Fruit fly (Drosophila melanogaster) whole organism, prepupa: ENCODE results near the gene Fur2.

ENCODE experiments used
- CG10631 ChIP-seq: fragments of 200-800 bp; sonication (Bioruptor generic); optimal IDR thresholded peaks from 2 replicates; lab custom pipeline; 2016; ENCODE audit warnings: missing biosample characterization, missing genetic modification characterization
- CG10669 ChIP-seq: fragments of 200-800 bp; sonication (Bioruptor generic); optimal IDR thresholded peaks from 3 replicates; lab custom pipeline; 2018; ENCODE audit warnings: missing biosample characterization, mild to moderate bottlenecking, missing genetic modification characterization, moderate library complexity
- CG11294 ChIP-seq: fragments of 200-800 bp; sonication (Bioruptor generic); IDR thresholded peaks from 2 replicates; pipeline ENCODE4 v1.3.6; 2022; ENCODE audit warnings: missing biosample characterization, missing genetic modification characterization
- CG11902 ChIP-seq: fragments of 200-800 bp; sonication (Bioruptor generic); optimal IDR thresholded peaks from 3 replicates; lab custom pipeline; 2016; ENCODE audit warnings: missing biosample characterization, missing genetic modification characterization
- CG15336 ChIP-seq: fragments of 200-800 bp; sonication (Bioruptor generic); IDR thresholded peaks from 2 replicates; pipeline ENCODE4 v1.3.6; 2022; ENCODE audit warnings: missing biosample characterization, missing genetic modification characterization
- CG16779 ChIP-seq: fragments of 200-800 bp; sonication (Bioruptor generic); optimal IDR thresholded peaks from 3 replicates; lab custom pipeline; 2017; ENCODE audit warnings: missing biosample characterization, mild to moderate bottlenecking, missing genetic modification characterization
- CG3032 ChIP-seq: fragments of 200-800 bp; optimal IDR thresholded peaks from 2 replicates; lab custom pipeline; 2019; ENCODE audit warnings: missing biosample characterization, mild to moderate bottlenecking, missing genetic modification characterization, moderate library complexity
- CG31627 ChIP-seq: fragments of 200-800 bp; sonication (Bioruptor generic); optimal IDR thresholded peaks from 3 replicates; lab custom pipeline; 2016; ENCODE audit warnings: missing biosample characterization, missing genetic modification characterization
- CG32006 ChIP-seq: fragments of 200-800 bp; sonication (Bioruptor generic); optimal IDR thresholded peaks from 3 replicates; lab custom pipeline; 2017; ENCODE audit warnings: missing biosample characterization, mild to moderate bottlenecking, missing genetic modification characterization
- CG6163 ChIP-seq: fragments of 200-800 bp; sonication (Bioruptor generic); IDR thresholded peaks from 3 replicates; pipeline ENCODE4 v1.3.6; 2022; ENCODE audit warnings: missing biosample characterization, missing genetic modification characterization
- CG6276 ChIP-seq: fragments of 200-800 bp; sonication (Bioruptor generic); optimal IDR thresholded peaks from 2 replicates; lab custom pipeline; 2017; ENCODE audit warnings: missing biosample characterization, mild to moderate bottlenecking, missing genetic modification characterization
- CG6792 ChIP-seq: fragments of 200-800 bp; sonication (Bioruptor generic); optimal IDR thresholded peaks from 3 replicates; lab custom pipeline; 2016; ENCODE audit warnings: missing biosample characterization, missing genetic modification characterization
- CG6808 ChIP-seq: fragments of 200-800 bp; sonication (Bioruptor generic); optimal IDR thresholded peaks from 3 replicates; lab custom pipeline; 2017; ENCODE audit warnings: missing biosample characterization, missing genetic modification characterization, mild to moderate bottlenecking, moderate library complexity, missing genetic modification reagents
- CG7368 ChIP-seq: fragments of 200-800 bp; sonication (Bioruptor generic); optimal IDR thresholded peaks from 3 replicates; lab custom pipeline; 2016; ENCODE audit warnings: missing biosample characterization, missing genetic modification characterization
- CG8319 ChIP-seq: fragments of 200-800 bp; sonication (Bioruptor generic); optimal IDR thresholded peaks from 3 replicates; lab custom pipeline; 2016; ENCODE audit warnings: missing biosample characterization, missing genetic modification characterization
- CG8632 ChIP-seq: fragments of 200-800 bp; sonication (Bioruptor generic); optimal IDR thresholded peaks from 3 replicates; lab custom pipeline; 2016; ENCODE audit warnings: missing biosample characterization, missing genetic modification characterization
- Eip75B ChIP-seq: fragments of 200-800 bp; sonication (Bioruptor generic); optimal IDR thresholded peaks from 3 replicates; lab custom pipeline; 2016; ENCODE audit warnings: missing biosample characterization, missing genetic modification characterization
- Eip78C ChIP-seq: fragments of 200-800 bp; sonication (Bioruptor generic); peaks from one replicate; lab custom pipeline; 2016; ENCODE audit warnings: missing biosample characterization, missing genetic modification characterization
- Eip93F ChIP-seq: fragments of 200-800 bp; sonication (Bioruptor generic); optimal IDR thresholded peaks from 2 replicates; lab custom pipeline; 2016; ENCODE audit warnings: missing biosample characterization, mild to moderate bottlenecking, missing genetic modification characterization
- Ets21C ChIP-seq: fragments of 200-800 bp; sonication (Bioruptor generic); optimal IDR thresholded peaks from 3 replicates; lab custom pipeline; 2016; ENCODE audit warnings: missing biosample characterization, missing genetic modification characterization
- Ets96B ChIP-seq: fragments of 200-800 bp; optimal IDR thresholded peaks from 2 replicates; lab custom pipeline; 2019; ENCODE audit warnings: missing biosample characterization, mild to moderate bottlenecking, missing genetic modification characterization, moderate library complexity
- Gug ChIP-seq: fragments of 200-800 bp; sonication (Bioruptor generic); IDR thresholded peaks from 2 replicates; pipeline ENCODE4 v1.3.6; 2022; ENCODE audit warnings: missing biosample characterization, missing genetic modification characterization
- Hr38 ChIP-seq: sonication (Bioruptor generic); optimal IDR thresholded peaks from 2 replicates; lab custom pipeline; 2016; ENCODE audit warnings: missing biosample characterization, missing genetic modification characterization
- Hr39 ChIP-seq: fragments of 200-800 bp; sonication (Bioruptor generic); optimal IDR thresholded peaks from 2 replicates; lab custom pipeline; 2016; ENCODE audit warnings: missing biosample characterization, missing genetic modification characterization
- Hr4 ChIP-seq: fragments of 200-800 bp; sonication (Bioruptor generic); optimal IDR thresholded peaks from 3 replicates; lab custom pipeline; 2016; ENCODE audit warnings: missing biosample characterization, missing genetic modification characterization
- Met ChIP-seq: fragments of 200-800 bp; sonication (Bioruptor generic); optimal IDR thresholded peaks from 3 replicates; lab custom pipeline; 2016; ENCODE audit warnings: missing biosample characterization, missing genetic modification characterization
- OdsH ChIP-seq: fragments of 200-800 bp; sonication (Bioruptor generic); optimal IDR thresholded peaks from 3 replicates; lab custom pipeline; 2016; ENCODE audit warnings: missing biosample characterization, missing genetic modification characterization
- Sox102F ChIP-seq: fragments of 200-800 bp; sonication (Bioruptor generic); optimal IDR thresholded peaks from 2 replicates; lab custom pipeline; 2016; ENCODE audit warnings: missing biosample characterization, mild to moderate bottlenecking, missing genetic modification characterization
- Sox14 ChIP-seq: fragments of 200-800 bp; sonication (Bioruptor generic); optimal IDR thresholded peaks from 3 replicates; lab custom pipeline; 2016; ENCODE audit warnings: missing biosample characterization, missing genetic modification characterization
- Sox15 ChIP-seq: fragments of 200-800 bp; sonication (Bioruptor generic); optimal IDR thresholded peaks from 3 replicates; lab custom pipeline; 2016; ENCODE audit warnings: missing biosample characterization, missing genetic modification characterization
- acj6 ChIP-seq: fragments of 200-800 bp; sonication (Bioruptor generic); optimal IDR thresholded peaks from 3 replicates; lab custom pipeline; 2016; ENCODE audit warnings: missing biosample characterization, missing genetic modification characterization
- cyc ChIP-seq: fragments of 200-800 bp; sonication (Bioruptor generic); optimal IDR thresholded peaks from 3 replicates; lab custom pipeline; 2016; ENCODE audit warnings: missing biosample characterization, missing genetic modification characterization
- dsx ChIP-seq: fragments of 200-800 bp; optimal IDR thresholded peaks from 3 replicates; lab custom pipeline; 2019; ENCODE audit warnings: missing biosample characterization, mild to moderate bottlenecking, missing genetic modification characterization, moderate library complexity; ENCODE audit not compliant: poor library complexity, severe bottlenecking
- esn ChIP-seq: fragments of 200-800 bp; sonication (Bioruptor generic); optimal IDR thresholded peaks from 2 replicates; lab custom pipeline; 2016; ENCODE audit warnings: missing biosample characterization, mild to moderate bottlenecking, missing genetic modification characterization, moderate library complexity
- fd59A ChIP-seq: fragments of 200-800 bp; sonication (Bioruptor generic); optimal IDR thresholded peaks from 2 replicates; lab custom pipeline; 2017; ENCODE audit warnings: missing biosample characterization, mild to moderate bottlenecking, missing genetic modification characterization, missing genetic modification reagents
- fd85E ChIP-seq: fragments of 200-800 bp; sonication (Bioruptor generic); optimal IDR thresholded peaks from 3 replicates; lab custom pipeline; 2016; ENCODE audit warnings: missing biosample characterization, missing genetic modification characterization
- fkh ChIP-seq: fragments of 200-800 bp; sonication (Bioruptor generic); optimal IDR thresholded peaks from 3 replicates; lab custom pipeline; 2017; ENCODE audit warnings: missing biosample characterization, mild to moderate bottlenecking, missing genetic modification characterization, moderate library complexity
- lz ChIP-seq: fragments of 200-800 bp; sonication (Bioruptor generic); optimal IDR thresholded peaks from 3 replicates; lab custom pipeline; 2016; ENCODE audit warnings: missing biosample characterization, missing genetic modification characterization
- ss ChIP-seq, 2 experiments: fragments of 200-800 bp; sonication (Bioruptor generic); optimal IDR thresholded peaks; 2 replicates in 1 of 2; 3 replicates in 1 of 2; lab custom pipeline; 2017 to 2018; ENCODE audit warnings: mild to moderate bottlenecking in 2 of 2, missing biosample characterization in 2 of 2, missing genetic modification characterization in 2 of 2, moderate library complexity in 1 of 2
- svp ChIP-seq: fragments of 200-800 bp; sonication (Bioruptor generic); peaks from one replicate; lab custom pipeline; 2016; ENCODE audit warnings: missing biosample characterization, missing genetic modification characterization
- topi ChIP-seq: fragments of 200-800 bp; sonication (Bioruptor generic); optimal IDR thresholded peaks from 3 replicates; lab custom pipeline; 2016; ENCODE audit warnings: missing biosample characterization, missing genetic modification characterization
- vri ChIP-seq: fragments of 200-800 bp; sonication (Bioruptor generic); optimal IDR thresholded peaks from 3 replicates; lab custom pipeline; 2016; ENCODE audit warnings: missing biosample characterization, mild to moderate bottlenecking, missing genetic modification characterization

Fur2 gene

dm6 chrX:16358670-16359320 is 14.1 kb upstream of the Fur2 start, which contains the start of the genes U2af50 and PIG-Q (continued):
- TF ChIP-seq CG31627 (peak; percentile 75), Hr39 (peak; percentile 75), Eip78C (GFP tag; lab: Kevin White, UChicago) (peak; percentile 92), cyc (GFP tag; lab: Kevin White, UChicago) (peak; percentile 74), Eip75B (no peak), lz (GFP tag; lab: Kevin White, UChicago) (peak; percentile 80), CG6276 (GFP tag; lab: Kevin White, UChicago) (no peak), CG32006 (GFP tag; lab: Kevin White, UChicago) (peak; percentile 93), CG11902 (GFP tag; lab: Kevin White, UChicago) (peak; percentile 79), CG10669 (GFP tag; lab: Kevin White, UChicago) (peak; percentile 89), CG8319 (GFP tag; lab: Kevin White, UChicago) (peak; percentile 73), fd59A (GFP tag; lab: Kevin White, UChicago) (no peak), Ets96B (peak; percentile 91), CG16779 (tag; lab: Kevin White, UChicago) (no peak), fd85E (no peak), Gug (GFP tag; lab: Robert Waterston, UW) (peak; percentile 89), CG6792 (GFP tag; lab: Kevin White, UChicago) (peak; percentile 84), svp (GFP tag; lab: Kevin White, UChicago) (no peak), Ets21C (GFP tag; lab: Kevin White, UChicago) (peak; percentile 66), CG6163 (no peak), fkh (GFP tag; lab: Kevin White, UChicago) (peak; percentile 90)

- TF ChIP-seq topi (GFP tag; lab: Kevin White, UChicago) (peak; percentile 12), Eip75B (no peak), CG8632 (no peak), Hr38 (GFP tag; lab: Kevin White, UChicago) (no peak), dsx (no peak), esn (GFP tag; lab: Kevin White, UChicago) (peak; percentile 9), Sox102F (GFP tag; lab: Kevin White, UChicago) (no peak), vri (GFP tag; lab: Kevin White, UChicago) (peak; percentile 23), Eip93F (no peak), Eip78C (GFP tag; lab: Kevin White, UChicago) (peak; percentile 27), Met (GFP tag; lab: Kevin White, UChicago) (peak; percentile 2), Sox14 (GFP tag; lab: Kevin White, UChicago) (peak; percentile 55), CG8319 (GFP tag; lab: Kevin White, UChicago) (no peak), CG7368 (GFP tag; lab: Kevin White, UChicago) (no peak), cyc (GFP tag; lab: Kevin White, UChicago) (no peak), lz (GFP tag; lab: Kevin White, UChicago) (no peak), ss (GFP tag; optimal IDR thresholded peaks at IDR 0.05; lab: Kevin White, UChicago) (no peak)
- TF ChIP-seq, all 60 proteins: peak for 6
These were observed 11.6 kb upstream of the Fur2 start, which contains the start of gene nonA for dm6 chrX:16361306-16361705. nonA (plus strand) TSS chrX:16361569.

dm6 chrX:16368585-16368984 is 4.3 kb upstream of the Fur2 start:
- no peak for TF ChIP-seq OdsH
- no peak for TF ChIP-seq Gug (GFP tag; lab: Robert Waterston, UW)
- TF ChIP-seq Ets96B = no peak
- no peak for TF ChIP-seq CG11902 (GFP tag; lab: Kevin White, UChicago)
- no peak for TF ChIP-seq vri (GFP tag; lab: Kevin White, UChicago)
- no peak for TF ChIP-seq CG11294 (GFP tag; lab: Robert Waterston, UW)
- TF ChIP-seq Sox14 (GFP tag; lab: Kevin White, UChicago) = no peak

DNA sequence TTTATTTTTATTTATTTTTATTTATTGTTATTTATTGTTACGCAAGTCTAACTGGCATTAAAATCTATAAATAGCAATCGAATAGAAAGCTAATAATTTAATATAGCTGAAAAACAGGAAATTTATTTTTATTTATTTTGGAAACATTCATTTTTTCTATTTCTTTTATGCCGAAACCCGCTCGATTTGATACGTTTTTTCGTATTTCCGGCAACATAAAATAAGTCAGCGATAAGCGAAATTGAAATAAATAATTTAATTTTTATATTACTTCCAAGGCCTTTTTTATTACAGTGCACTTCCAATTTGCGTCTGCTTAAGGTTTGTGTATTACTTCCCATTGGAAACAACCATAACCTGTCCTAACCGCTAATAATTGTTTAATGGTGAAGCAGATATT is 963 bp upstream of the Fur2 start:
- TF ChIP-seq svp (GFP tag; lab: Kevin White, UChicago) (no peak), CG6163 (no peak), Eip78C (GFP tag; lab: Kevin White, UChicago) (peak; percentile 85), acj6 (GFP tag; lab: Kevin White, UChicago) (peak; percentile 39), Hr4 (GFP tag; lab: Kevin White, UChicago) (peak; percentile 46), Hr39 (no peak), dsx (no peak), Met (GFP tag; lab: Kevin White, UChicago) (peak; percentile 51), CG3032 (tag; lab: Kevin White, UChicago) (peak; percentile 27), esn (GFP tag; lab: Kevin White, UChicago) (peak; percentile 29), Ets21C (GFP tag; lab: Kevin White, UChicago) (no peak), Sox15 (GFP tag; lab: Kevin White, UChicago) (no peak), lz (GFP tag; lab: Kevin White, UChicago) (peak; percentile 0), CG8632 (no peak), CG15336 (GFP tag; lab: Robert Waterston, UW) (no peak), CG8319 (GFP tag; lab: Kevin White, UChicago) (no peak), Sox102F (GFP tag; lab: Kevin White, UChicago) (peak; percentile 54), CG10631 (GFP tag; lab: Kevin White, UChicago) (peak; percentile 46), Sox14 (GFP tag; lab: Kevin White, UChicago) (peak; percentile 23), CG6808 (GFP tag; lab: Kevin White, UChicago) (no peak), topi (GFP tag; lab: Kevin White, UChicago) (peak; percentile 53), cyc (GFP tag; lab: Kevin White, UChicago) (peak; percentile 5), CG6792 (GFP tag; lab: Kevin White, UChicago) (no peak)
